Worm (Caenorhabditis elegans): ENCODE results near the gene lpr-6.

lpr-6 gene

ce11 chrX:11031047-11031695, 28.6 kb upstream of the lpr-6 start (continued):
- TF ChIP-seq T23F11.4 (GFP tag; optimal IDR thresholded peaks at IDR 0.05) (peak; percentile 57), sox-4 (tag; optimal IDR thresholded peaks at IDR 0.05) (no peak), K02D7.2 (tag; optimal IDR thresholded peaks at IDR 0.05) (no peak), K09A11.1 (tag; optimal IDR thresholded peaks at IDR 0.05; ENCODE audit: insufficient read depth) (peak; percentile 16), hlh-13 (GFP tag; optimal IDR thresholded peaks at IDR 0.05) (no peak), rnt-1 (tag; optimal IDR thresholded peaks at IDR 0.05) (peak; percentile 94), hlh-30 (tag; optimal IDR thresholded peaks at IDR 0.05; ENCODE audit: insufficient read depth) (peak; percentile 72), ceh-14 (tag; optimal IDR thresholded peaks at IDR 0.05) (peak; percentile 80), hlh-6 (tag; optimal IDR thresholded peaks at IDR 0.05) (peak; percentile 77), C08G9.2 (tag; optimal IDR thresholded peaks at IDR 0.05) (peak; percentile 75), pha-2 (tag; optimal IDR thresholded peaks at IDR 0.05) (peak; percentile 57), pag-3 (tag; optimal IDR thresholded peaks at IDR 0.05; ENCODE audit: borderline replicate concordance) (peak; percentile 58), ceh-2 (tag; optimal IDR thresholded peaks at IDR 0.05) (peak; percentile 86), eyg-1 (tag; optimal IDR thresholded peaks at IDR 0.05) (peak; percentile 71), ahr-1 (tag; optimal IDR thresholded peaks at IDR 0.05) (peak; percentile 9), C38D4.7 (GFP tag; optimal IDR thresholded peaks at IDR 0.05) (no peak), hlh-8 (tag; optimal IDR thresholded peaks at IDR 0.05) (peak; percentile 69)

DNA sequence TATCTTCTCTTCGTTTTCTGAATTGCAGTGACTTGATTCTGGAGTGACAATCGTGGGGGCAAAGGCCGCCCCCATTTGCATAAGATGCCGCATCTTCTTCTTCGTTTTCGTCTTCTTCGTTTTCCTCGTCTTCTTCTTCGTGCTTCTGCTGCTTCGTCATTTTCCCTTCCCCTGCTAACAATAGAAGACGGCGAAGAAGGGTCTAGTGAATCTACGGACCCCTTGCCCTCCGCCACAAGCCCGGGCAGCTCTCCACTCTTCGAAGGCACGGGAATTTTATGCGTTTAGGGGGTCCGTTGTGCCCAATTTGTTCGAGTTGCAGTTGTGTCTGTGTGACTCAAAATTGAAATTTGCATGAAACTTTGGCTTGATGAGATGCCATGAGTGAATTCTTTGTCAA, 27.9 kb upstream of the lpr-6 start:
- TF ChIP-seq ceh-24 (tag; optimal IDR thresholded peaks at IDR 0.05) (no peak), unc-42 (tag; optimal IDR thresholded peaks at IDR 0.05) (peak; percentile 16), C38D4.7 (GFP tag; optimal IDR thresholded peaks at IDR 0.05) (peak; percentile 33), pros-1 (tag; optimal IDR thresholded peaks at IDR 0.05) (peak; percentile 61)

DNA sequence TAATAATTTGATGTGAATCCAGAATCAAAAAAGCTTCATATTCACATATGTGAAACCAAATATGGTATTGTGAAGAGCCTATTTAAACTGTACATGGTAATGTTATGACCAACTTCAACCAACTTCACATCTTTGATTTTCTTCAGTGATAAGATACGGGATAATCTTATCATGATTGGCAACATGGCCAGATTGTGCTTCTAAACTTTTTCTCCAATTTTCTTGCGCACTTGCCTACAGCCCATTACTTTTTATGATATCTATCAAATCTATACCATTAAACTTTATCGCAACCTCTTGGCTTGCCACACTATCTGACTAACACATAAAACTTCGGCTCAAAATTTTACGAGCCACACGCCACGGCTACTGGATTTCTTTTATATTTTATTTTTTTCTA, 27.4 kb upstream of the lpr-6 start:
- TF ChIP-seq zip-5 (tag; optimal IDR thresholded peaks at IDR 0.05) (no peak), ttx-3 (tag; optimal IDR thresholded peaks at IDR 0.05) (no peak), fax-1 (tag; optimal IDR thresholded peaks at IDR 0.05) (no peak), lim-6 (tag; optimal IDR thresholded peaks at IDR 0.05) (no peak), F13H6.1 (tag; optimal IDR thresholded peaks at IDR 0.05) (no peak), ceh-34 (tag; optimal IDR thresholded peaks at IDR 0.05) (no peak), ceh-31 (tag; optimal IDR thresholded peaks at IDR 0.05) (no peak), gmeb-2 (tag; optimal IDR thresholded peaks at IDR 0.05) (no peak), C38D4.7 (GFP tag; optimal IDR thresholded peaks at IDR 0.05) (no peak), ztf-16 (tag; optimal IDR thresholded peaks at IDR 0.05) (no peak), hlh-15 (tag; optimal IDR thresholded peaks at IDR 0.05) (no peak), odd-2 (tag; optimal IDR thresholded peaks at IDR 0.05) (no peak), ets-4 (tag; optimal IDR thresholded peaks at IDR 0.05) (no peak), ceh-2 (tag; optimal IDR thresholded peaks at IDR 0.05) (no peak), mec-3 (tag; optimal IDR thresholded peaks at IDR 0.05; ENCODE audit: borderline replicate concordance) (no peak), syd-9 (tag; optimal IDR thresholded peaks at IDR 0.05) (no peak), ama-1 (optimal IDR thresholded peaks at IDR 0.05) (no peak), fkh-10 (GFP tag; optimal IDR thresholded peaks at IDR 0.05) (no peak)

ce11 chrX:11033128-11033951, 26.5 kb upstream of the lpr-6 start:
- TF ChIP-seq ceh-34 (tag; optimal IDR thresholded peaks at IDR 0.05), result no peak
- TF ChIP-seq unc-42 (tag; optimal IDR thresholded peaks at IDR 0.05), result peak; percentile 88
